Fruit fly (Drosophila melanogaster): ENCODE data around the gene CG1271.

CG1271 gene

dm6 chr3L:3042150-3043049 is 9.9 kb upstream of the CG1271 start, which contains the start of gene Prx4 (continued):
- TF ChIP-seq BtbVII (GFP tag; optimal IDR thresholded peaks at IDR 0.05) (peak; percentile 66), CG11398 (GFP tag; optimal IDR thresholded peaks at IDR 0.05) (no peak), grn (GFP tag; optimal IDR thresholded peaks at IDR 0.05) (no peak), Kr (GFP tag; optimal IDR thresholded peaks at IDR 0.05) (no peak), bcd (GFP tag; optimal IDR thresholded peaks at IDR 0.05) (peak; percentile 61), D19A (tag; optimal IDR thresholded peaks at IDR 0.05) (peak; percentile 63), ranshi (GFP tag; IDR thresholded peaks at IDR 0.05) (peak; percentile 73), phol (tag; optimal IDR thresholded peaks at IDR 0.05) (peak; percentile 66), CG12391 (tag; optimal IDR thresholded peaks at IDR 0.05) (peak; percentile 66), Stat92E (GFP tag; optimal IDR thresholded peaks at IDR 0.05) (no peak), Meics (GFP tag; optimal IDR thresholded peaks at IDR 0.05) (peak; percentile 66), ATbp (GFP tag; optimal IDR thresholded peaks at IDR 0.05) (peak; percentile 74), CG13624 (GFP tag; optimal IDR thresholded peaks at IDR 0.05) (peak; percentile 26), mam (GFP tag; optimal IDR thresholded peaks at IDR 0.05) (peak; percentile 61), dan (GFP tag; IDR thresholded peaks at IDR 0.05) (no peak), Usf (GFP tag; optimal IDR thresholded peaks at IDR 0.05) (peak; percentile 33), CG17361 (GFP tag; IDR thresholded peaks at IDR 0.05) (peak; percentile 50; the same call in 1 of the 3 replicates), Dad (GFP tag; optimal IDR thresholded peaks at IDR 0.05) (no peak), CG15514 (GFP tag; optimal IDR thresholded peaks at IDR 0.05) (peak; percentile 42), cg (GFP tag; optimal IDR thresholded peaks at IDR 0.05) (no peak), ase (GFP tag; IDR thresholded peaks at IDR 0.05) (peak; percentile 60; the same call in 1 of the 3 replicates), prd (optimal IDR thresholded peaks at IDR 0.05) (no peak), prd (GFP tag; IDR thresholded peaks at IDR 0.05) (peak; percentile 79), CG13424 (tag; optimal IDR thresholded peaks at IDR 0.05) (peak; percentile 64), Oaz (GFP tag; IDR thresholded peaks at IDR 0.05) (peak; percentile 40; the same call in 1 of the 2 replicates), CG16815 (GFP tag; optimal IDR thresholded peaks at IDR 0.05) (peak; percentile 58), sens (GFP tag) (peak; percentile 88), CG16813 (GFP tag; IDR thresholded peaks at IDR 0.05; ENCODE audit: partially characterized antibody) (no peak), CG7928 (GFP tag; optimal IDR thresholded peaks at IDR 0.05) (peak; percentile 19), CG12219 (GFP tag; optimal IDR thresholded peaks at IDR 0.05) (peak; percentile 30), CG14014 (GFP tag; IDR thresholded peaks at IDR 0.05) (peak; percentile 78), chif (GFP tag; optimal IDR thresholded peaks at IDR 0.05) (peak in 1 of 2 experiments; percentile 8), CG1603 (tag; optimal IDR thresholded peaks at IDR 0.05) (peak; percentile 60), CG31441 (GFP tag; IDR thresholded peaks at IDR 0.05) (peak; percentile 76), HLH54F (GFP tag; optimal IDR thresholded peaks at IDR 0.05) (peak; percentile 33), slp2 (GFP tag; optimal IDR thresholded peaks at IDR 0.05) (peak; percentile 9), Xbp1 (GFP tag; optimal IDR thresholded peaks at IDR 0.05) (peak; percentile 70), sob (GFP tag; IDR thresholded peaks at IDR 0.05) (peak; percentile 73), CG18764 (GFP tag; optimal IDR thresholded peaks at IDR 0.05) (no peak), CG6254 (GFP tag; optimal IDR thresholded peaks at IDR 0.05) (peak; percentile 41), Aef1 (GFP tag; IDR thresholded peaks at IDR 0.05) (peak; percentile 76), Awh (GFP tag; IDR thresholded peaks at IDR 0.05) (peak; percentile 86), CG2129 (GFP tag; IDR thresholded peaks at IDR 0.05; ENCODE audit: partially characterized antibody) (no peak), CG10654 (GFP tag; optimal IDR thresholded peaks at IDR 0.05) (peak; percentile 39), salm (tag; optimal IDR thresholded peaks at IDR 0.05) (peak; percentile 42)
